Fruit fly (Drosophila melanogaster): ENCODE data around the gene Acp24A4.

dm6 chr2L:3693805-3694204 is at the start of gene Acp24A4:
- TF ChIP-seq stc (GFP tag; IDR thresholded peaks at IDR 0.05) (no peak), Sox100B (GFP tag; optimal IDR thresholded peaks at IDR 0.05) (no peak), CG31365 (tag; optimal IDR thresholded peaks at IDR 0.05) (no peak), H15 (GFP tag; IDR thresholded peaks at IDR 0.05) (no peak), Pdp1 (GFP tag; optimal IDR thresholded peaks at IDR 0.05) (no peak)

Data from whole organism, embryonic.